Fruit fly (Drosophila melanogaster) whole organism, pupa: ENCODE data around the gene ppk23.

Experiments
- CG10348 ChIP-seq: fragments of 200-800 bp; sonication (Bioruptor generic); IDR thresholded peaks from 2 replicates; pipeline ENCODE4 v1.3.6; 2022; ENCODE audit warnings: missing biosample characterization, missing genetic modification characterization
- CG15710 ChIP-seq: fragments of 200-800 bp; sonication (Bioruptor generic); optimal IDR thresholded peaks from 2 replicates; lab custom pipeline; 2018; ENCODE audit warnings: missing biosample characterization, mild to moderate bottlenecking, missing genetic modification characterization, moderate library complexity
- CG17806 ChIP-seq: fragments of 200-800 bp; sonication (Bioruptor generic); optimal IDR thresholded peaks from 2 replicates; lab custom pipeline; 2018; ENCODE audit warnings: missing biosample characterization, mild to moderate bottlenecking, missing genetic modification characterization, moderate library complexity
- CG34367 ChIP-seq: fragments of 200-800 bp; sonication (Bioruptor generic); optimal IDR thresholded peaks from 2 replicates; lab custom pipeline; 2018; ENCODE audit warnings: missing biosample characterization, mild to moderate bottlenecking, missing genetic modification characterization
- CG8301 ChIP-seq: fragments of 200-800 bp; sonication (Bioruptor generic); optimal IDR thresholded peaks from 2 replicates; lab custom pipeline; 2018; ENCODE audit warnings: missing biosample characterization, mild to moderate bottlenecking, missing genetic modification characterization
- D1 ChIP-seq: fragments of 200-800 bp; sonication (Bioruptor generic); optimal IDR thresholded peaks from 2 replicates; lab custom pipeline; 2018; ENCODE audit warnings: missing biosample characterization, mild to moderate bottlenecking, missing genetic modification characterization, moderate library complexity
- EcR ChIP-seq: fragments of 200-800 bp; sonication (Bioruptor generic); optimal IDR thresholded peaks from 3 replicates; lab custom pipeline; 2019; ENCODE audit warnings: missing biosample characterization, missing genetic modification characterization, mild to moderate bottlenecking, moderate library complexity, missing genetic modification reagents
- Pif1A ChIP-seq: fragments of 200-800 bp; sonication (Bioruptor generic); optimal IDR thresholded peaks from 3 replicates; lab custom pipeline; 2016; ENCODE audit warnings: missing biosample characterization, missing genetic modification characterization
- Pif1B ChIP-seq: fragments of 200-800 bp; sonication (Bioruptor generic); optimal IDR thresholded peaks from 3 replicates; lab custom pipeline; 2016; ENCODE audit warnings: missing biosample characterization, missing genetic modification characterization
- fd96Ca ChIP-seq: fragments of 200-800 bp; sonication (Bioruptor generic); IDR thresholded peaks from 3 replicates; pipeline ENCODE4 v1.3.6; 2022; ENCODE audit warnings: missing biosample characterization, missing genetic modification characterization
- gl ChIP-seq: fragments of 200-800 bp; sonication (Bioruptor generic); optimal IDR thresholded peaks from 2 replicates; lab custom pipeline; 2018; ENCODE audit warnings: missing biosample characterization, mild to moderate bottlenecking, missing genetic modification characterization
- rn ChIP-seq: fragments of 200-800 bp; sonication (Bioruptor generic); IDR thresholded peaks from 2 replicates; pipeline ENCODE4 v1.3.6; 2022; ENCODE audit warnings: missing biosample characterization, missing genetic modification characterization

dm6 chrX:17578124-17578523 lies 9.1 kb upstream of the ppk23 start:
- peak; percentile 49 for TF ChIP-seq Pif1B (GFP tag; lab: Kevin White, UChicago)
- no peak for TF ChIP-seq CG34367 (tag; lab: Kevin White, UChicago)
- peak; percentile 47 for TF ChIP-seq CG8301 (tag; lab: Kevin White, UChicago)
- peak; percentile 6 for TF ChIP-seq CG17806 (tag; lab: Kevin White, UChicago)
- no peak for TF ChIP-seq gl (tag; lab: Kevin White, UChicago)
- TF ChIP-seq EcR (GFP tag; lab: Kevin White, UChicago): no peak
- TF ChIP-seq fd96Ca (GFP tag; lab: Robert Waterston, UW): peak; percentile 61; the same call in 2 of the 3 replicates
- TF ChIP-seq rn (GFP tag; lab: Robert Waterston, UW): 0 out of 2 replicates have a peak, but pooled peaks have one; percentile 30
- TF ChIP-seq D1 (tag; lab: Kevin White, UChicago): peak; percentile 3
- peak; percentile 37 for TF ChIP-seq Pif1A
- no peak for TF ChIP-seq CG10348
- TF ChIP-seq CG15710: peak; percentile 38
